Worm (Caenorhabditis elegans) whole organism, L2 larva: ENCODE measurements around the gene C17A2.4.

ENCODE experiments used
- C34F6.9 ChIP-seq: fragments of 150-350 bp; optimal IDR thresholded peaks from 2 replicates; lab custom pipeline; 2014; ENCODE audit warnings: missing biosample characterization, missing genetic modification characterization
- F13H6.1 ChIP-seq: sonication (generic microtip); optimal IDR thresholded peaks from 2 replicates; lab custom pipeline; 2016; ENCODE audit warnings: missing genetic modification characterization, missing compliant biosample characterization
- Y55F3AM.14 ChIP-seq: fragments of 200-800 bp; sonication (Bioruptor generic); optimal IDR thresholded peaks from 2 replicates; lab custom pipeline; 2018; ENCODE audit warnings: mild to moderate bottlenecking, missing genetic modification characterization, missing compliant biosample characterization
- alr-1 ChIP-seq: fragments of 150-350 bp; optimal IDR thresholded peaks from 2 replicates; lab custom pipeline; 2014; ENCODE audit warnings: missing biosample characterization, missing genetic modification characterization
- aly-2 ChIP-seq: fragments of 150-350 bp; optimal IDR thresholded peaks from 2 replicates; lab custom pipeline; 2014; ENCODE audit warnings: missing biosample characterization, missing genetic modification characterization
- ceh-82 ChIP-seq: fragments of 150-350 bp; optimal IDR thresholded peaks from 2 replicates; lab custom pipeline; 2014; ENCODE audit warnings: missing biosample characterization, missing genetic modification characterization
- crh-2 ChIP-seq: sonication (generic microtip); optimal IDR thresholded peaks from 2 replicates; lab custom pipeline; 2017; ENCODE audit warnings: missing biosample characterization, missing genetic modification characterization
- dmd-4 ChIP-seq: sonication (generic microtip); optimal IDR thresholded peaks from 2 replicates; lab custom pipeline; 2017; ENCODE audit warnings: missing biosample characterization, missing genetic modification characterization
- egl-27 ChIP-seq: sonication (generic microtip); optimal IDR thresholded peaks from 3 replicates; lab custom pipeline; 2017; ENCODE audit warnings: missing biosample characterization, missing genetic modification reagents, missing genetic modification characterization
- elt-1 ChIP-seq: fragments of 150-350 bp; optimal IDR thresholded peaks from 2 replicates; lab custom pipeline; 2014; ENCODE audit warnings: missing biosample characterization, missing genetic modification characterization
- elt-3 ChIP-seq: sonication (generic microtip); optimal IDR thresholded peaks from 2 replicates; lab custom pipeline; 2017; ENCODE audit warnings: missing biosample characterization, missing genetic modification characterization
- fos-1 ChIP-seq: fragments of 150-350 bp; optimal IDR thresholded peaks from 2 replicates; lab custom pipeline; 2014; ENCODE audit warnings: missing biosample characterization, missing genetic modification characterization
- gmeb-1 ChIP-seq: fragments of 150-350 bp; optimal IDR thresholded peaks from 2 replicates; lab custom pipeline; 2014; ENCODE audit warnings: missing biosample characterization, missing genetic modification characterization
- lin-11 ChIP-seq: fragments of 150-350 bp; sonication (generic microtip); optimal IDR thresholded peaks from 2 replicates; lab custom pipeline; 2014; ENCODE audit warnings: missing biosample characterization, missing genetic modification characterization, inconsistent platforms, mixed read lengths
- lin-39 ChIP-seq: fragments of 150-350 bp; optimal IDR thresholded peaks from 2 replicates; lab custom pipeline; 2014; ENCODE audit warnings: missing biosample characterization, missing genetic modification reagents, missing genetic modification characterization
- lsy-2 ChIP-seq, 2 experiments: fragments of 150-350 bp in 1 of 2; sonication (generic microtip) in 1 of 2; optimal IDR thresholded peaks; 2 replicates each; lab custom pipeline; 2014 to 2017; ENCODE audit warnings: missing biosample characterization in 2 of 2, missing genetic modification characterization in 2 of 2
- mab-5 ChIP-seq: fragments of 150-350 bp; optimal IDR thresholded peaks from 2 replicates; lab custom pipeline; 2014; ENCODE audit warnings: missing biosample characterization, missing genetic modification characterization
- mbf-1 ChIP-seq: sonication (generic microtip); optimal IDR thresholded peaks from 2 replicates; lab custom pipeline; 2017; ENCODE audit warnings: missing biosample characterization, missing genetic modification characterization
- mdl-1 ChIP-seq, 2 experiments: fragments of 150-350 bp in 1 of 2; sonication (generic microtip) in 1 of 2; optimal IDR thresholded peaks; 2 replicates each; lab custom pipeline; 2017; ENCODE audit warnings: missing biosample characterization in 2 of 2, missing genetic modification characterization in 2 of 2
- nhr-10 ChIP-seq: sonication (generic microtip); optimal IDR thresholded peaks from 2 replicates; lab custom pipeline; 2017; ENCODE audit warnings: missing biosample characterization, missing genetic modification characterization
- nhr-11 ChIP-seq: fragments of 150-350 bp; optimal IDR thresholded peaks from 2 replicates; lab custom pipeline; 2014; ENCODE audit warnings: missing biosample characterization, missing genetic modification characterization
- nhr-12 ChIP-seq: fragments of 150-350 bp; optimal IDR thresholded peaks from 2 replicates; lab custom pipeline; 2014; ENCODE audit warnings: missing biosample characterization, missing genetic modification characterization
- nhr-23 ChIP-seq: fragments of 150-350 bp; optimal IDR thresholded peaks from 2 replicates; lab custom pipeline; 2014; ENCODE audit warnings: missing biosample characterization, missing genetic modification reagents, missing genetic modification characterization
- nhr-25 ChIP-seq: fragments of 150-350 bp; sonication (generic microtip); optimal IDR thresholded peaks from 3 replicates; lab custom pipeline; 2014; ENCODE audit warnings: missing biosample characterization, missing genetic modification characterization
- nhr-6 ChIP-seq: fragments of 150-350 bp; optimal IDR thresholded peaks from 2 replicates; lab custom pipeline; 2014; ENCODE audit warnings: missing biosample characterization, missing genetic modification characterization
- nhr-77 ChIP-seq: fragments of 150-350 bp; optimal IDR thresholded peaks from 2 replicates; lab custom pipeline; 2014; ENCODE audit warnings: missing biosample characterization, missing genetic modification characterization
- peb-1 ChIP-seq: fragments of 150-350 bp; optimal IDR thresholded peaks from 2 replicates; lab custom pipeline; 2014; ENCODE audit warnings: missing biosample characterization, missing genetic modification characterization
- sem-4 ChIP-seq: fragments of 150-350 bp; optimal IDR thresholded peaks from 2 replicates; lab custom pipeline; 2014; ENCODE audit warnings: missing biosample characterization, missing genetic modification reagents, missing genetic modification characterization
- skn-1 ChIP-seq: sonication (generic microtip); optimal IDR thresholded peaks from 2 replicates; lab custom pipeline; 2017; ENCODE audit warnings: missing biosample characterization, missing genetic modification characterization
- sma-3 ChIP-seq: sonication (generic microtip); optimal IDR thresholded peaks from 2 replicates; lab custom pipeline; 2016; ENCODE audit warnings: missing genetic modification reagents, missing genetic modification characterization, missing compliant biosample characterization
- sma-9 ChIP-seq, 2 experiments: fragments of 150-350 bp in 1 of 2; sonication (generic microtip) in 1 of 2; optimal IDR thresholded peaks; 2 replicates each; lab custom pipeline; 2014 to 2016; ENCODE audit warnings: missing genetic modification characterization in 2 of 2, mild to moderate bottlenecking in 1 of 2, missing biosample characterization in 1 of 2, missing compliant biosample characterization in 1 of 2, missing genetic modification reagents in 1 of 2, moderate library complexity in 1 of 2
- snpc-4 ChIP-seq: fragments of 150-350 bp; optimal IDR thresholded peaks from 2 replicates; lab custom pipeline; 2014; ENCODE audit warnings: missing biosample characterization, missing genetic modification characterization
- unc-39 ChIP-seq: fragments of 150-350 bp; optimal IDR thresholded peaks from 2 replicates; lab custom pipeline; 2014; ENCODE audit warnings: missing biosample characterization, missing genetic modification characterization
- unc-55 ChIP-seq: fragments of 150-350 bp; sonication (generic microtip); optimal IDR thresholded peaks from 3 replicates; lab custom pipeline; 2014; ENCODE audit warnings: missing biosample characterization, missing genetic modification reagents, missing genetic modification characterization
- zag-1 ChIP-seq: fragments of 150-350 bp; optimal IDR thresholded peaks from 2 replicates; lab custom pipeline; 2014; ENCODE audit warnings: missing biosample characterization, missing genetic modification characterization
- ztf-1 ChIP-seq: fragments of 200-800 bp; sonication (Bioruptor generic); conservative IDR thresholded peaks from 2 replicates; pipeline ENCODE4 v1.3.6; 2022; ENCODE audit warnings: missing genetic modification characterization, missing compliant biosample characterization
- ztf-11 ChIP-seq: sonication (generic microtip); optimal IDR thresholded peaks from 2 replicates; lab custom pipeline; 2017; ENCODE audit warnings: missing biosample characterization, missing genetic modification characterization
- ztf-4 ChIP-seq: fragments of 150-350 bp; optimal IDR thresholded peaks from 2 replicates; lab custom pipeline; 2014; ENCODE audit warnings: missing biosample characterization, missing genetic modification characterization

C17A2.4 gene

ce11 chrII:3839562-3839961, at the start of gene C17A2.4:
C17A2.4 (plus strand) TSS chrII:3839862.
- TF ChIP-seq nhr-23 (no peak), fos-1 (no peak), mab-5 (tag; lab: Kevin White, UChicago) (no peak), peb-1 (tag; lab: Kevin White, UChicago) (no peak), gmeb-1 (no peak), ztf-4 (tag; lab: Kevin White, UChicago) (no peak), skn-1 (tag; lab: Kevin White, UChicago) (no peak), ztf-11 (tag; lab: Kevin White, UChicago) (no peak), Y55F3AM.14 (GFP tag; lab: Kevin White, UChicago) (no peak), ztf-1 (GFP tag; lab: Robert Waterston, UW) (no peak), aly-2 (tag; lab: Kevin White, UChicago) (no peak), sem-4 (tag; lab: Kevin White, UChicago) (no peak), nhr-11 (tag; lab: Kevin White, UChicago) (no peak), zag-1 (no peak), nhr-25 (no peak), lsy-2 (tag; optimal IDR thresholded peaks at IDR 0.05; lab: Kevin White, UChicago) (no peak), mdl-1 (tag; optimal IDR thresholded peaks at IDR 0.05; lab: Kevin White, UChicago) (no peak), egl-27 (tag; lab: Kevin White, UChicago) (no peak), crh-2 (no peak), nhr-6 (tag; lab: Kevin White, UChicago) (no peak)

ce11 chrII:3793336-3793735, 46.3 kb upstream of the C17A2.4 start, which contains the start of gene fbxb-99:
fbxb-99 (minus strand) TSS chrII:3793436.
- TF ChIP-seq F13H6.1: no peak
- TF ChIP-seq mbf-1 (tag; lab: Kevin White, UChicago): no peak
- no peak for TF ChIP-seq lin-11 (tag; lab: Kevin White, UChicago)
- TF ChIP-seq elt-3 (tag; lab: Kevin White, UChicago): no peak
- TF ChIP-seq crh-2: no peak
- no peak for TF ChIP-seq sem-4 (tag; lab: Kevin White, UChicago)
- no peak for TF ChIP-seq nhr-10 (tag; lab: Kevin White, UChicago)
- no peak for TF ChIP-seq C34F6.9 (tag; lab: Kevin White, UChicago)
- no peak for TF ChIP-seq ceh-82 (tag; lab: Kevin White, UChicago)
- TF ChIP-seq ztf-1 (GFP tag; lab: Robert Waterston, UW): no peak
- no peak for TF ChIP-seq sma-3
- TF ChIP-seq unc-55 (GFP tag; lab: Kevin White, UChicago): no peak
- TF ChIP-seq nhr-23: no peak
- no peak for TF ChIP-seq elt-1 (tag; lab: Kevin White, UChicago)
- no peak for TF ChIP-seq nhr-6 (tag; lab: Kevin White, UChicago)
- TF ChIP-seq aly-2 (tag; lab: Kevin White, UChicago): no peak
- no peak for TF ChIP-seq egl-27 (tag; lab: Kevin White, UChicago)
- TF ChIP-seq snpc-4 (tag; lab: Kevin White, UChicago): no peak

ce11 chrII:3795323-3795722, 44.3 kb upstream of the C17A2.4 start, which contains the start of gene Y8A9A.2:
Y8A9A.2 (plus strand) TSS chrII:3795623.
- TF ChIP-seq nhr-77 (tag; lab: Kevin White, UChicago): no peak
- no peak for TF ChIP-seq elt-1 (tag; lab: Kevin White, UChicago)

- TF ChIP-seq nhr-25: no peak
- TF ChIP-seq ceh-82 (tag; lab: Kevin White, UChicago): no peak
- no peak for TF ChIP-seq unc-39 (tag; lab: Kevin White, UChicago)
- TF ChIP-seq lin-39: no peak
- no peak for TF ChIP-seq nhr-12 (tag; lab: Kevin White, UChicago)
- no peak for TF ChIP-seq alr-1 (tag; lab: Kevin White, UChicago)
- no peak for TF ChIP-seq ztf-4 (tag; lab: Kevin White, UChicago)
- no peak for TF ChIP-seq egl-27 (tag; lab: Kevin White, UChicago)
- no peak for TF ChIP-seq lin-11 (tag; lab: Kevin White, UChicago)
- no peak for TF ChIP-seq elt-3 (tag; lab: Kevin White, UChicago)
- no peak for TF ChIP-seq aly-2 (tag; lab: Kevin White, UChicago)
- TF ChIP-seq sem-4 (tag; lab: Kevin White, UChicago): no peak
- TF ChIP-seq dmd-4 (tag; lab: Kevin White, UChicago): no peak
- no peak for TF ChIP-seq Y55F3AM.14 (GFP tag; lab: Kevin White, UChicago)
- no peak for TF ChIP-seq elt-1 (tag; lab: Kevin White, UChicago)
- no peak for TF ChIP-seq ztf-1 (GFP tag; lab: Robert Waterston, UW)
- no peak for TF ChIP-seq mdl-1 (tag; optimal IDR thresholded peaks at IDR 0.05; lab: Kevin White, UChicago)
- TF ChIP-seq unc-55 (GFP tag; lab: Kevin White, UChicago): no peak
- no peak for TF ChIP-seq fos-1
- TF ChIP-seq sma-9 (GFP tag; optimal IDR thresholded peaks at IDR 0.05; lab: Kevin White, UChicago): no peak
- TF ChIP-seq sma-9 (tag; optimal IDR thresholded peaks at IDR 0.05; lab: Kevin White, UChicago): no peak
Observed at ce11 chrII:3803219-3803618, 36.4 kb upstream of the C17A2.4 start, which contains the start of gene ins-32. ins-32 (minus strand) TSS chrII:3803319.
